Fruit fly (Drosophila melanogaster): ENCODE results near the gene TotC.

The TotC gene

DNA sequence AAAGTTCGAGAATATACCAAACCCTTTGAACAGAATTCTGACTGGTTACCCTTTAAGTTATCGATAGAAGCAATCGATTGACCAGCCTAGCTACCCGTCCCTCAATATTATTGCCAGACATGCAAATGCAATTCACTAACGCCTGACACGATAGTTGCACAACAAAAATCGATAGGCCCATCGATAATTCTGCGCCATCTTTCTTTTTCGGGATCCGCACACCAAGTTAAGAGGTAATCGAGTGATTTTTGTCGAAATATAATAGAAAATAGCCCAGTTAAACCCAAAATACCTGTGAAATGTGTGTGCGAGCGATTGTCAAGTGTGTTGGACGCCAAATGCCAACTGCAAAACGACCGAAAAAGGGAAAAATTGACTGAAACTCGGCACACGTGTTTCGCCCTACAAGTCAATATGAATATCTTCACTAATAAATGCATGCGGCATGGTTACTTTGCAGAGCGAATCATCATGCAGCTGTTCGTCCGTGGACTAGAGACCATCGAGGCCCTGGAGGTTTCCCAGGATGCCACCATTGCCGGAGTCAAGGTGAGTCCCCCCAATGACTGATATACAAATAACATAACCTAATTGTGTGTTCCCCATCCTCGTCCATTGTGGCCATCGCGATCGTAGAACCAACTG, 22.3 kb upstream of the TotC start, which contains the start of gene RpS30 (continued):
- TF ChIP-seq tup (GFP tag; optimal IDR thresholded peaks at IDR 0.05) (no peak), Bteb2 (GFP tag; optimal IDR thresholded peaks at IDR 0.05) (peak; percentile 44), CG15696 (tag; optimal IDR thresholded peaks at IDR 0.05) (peak; percentile 44), Nf-YC (tag; optimal IDR thresholded peaks at IDR 0.05) (peak; percentile 69), CG3163 (GFP tag; optimal IDR thresholded peaks at IDR 0.05) (peak; percentile 10), lov (optimal IDR thresholded peaks at IDR 0.05) (no peak), lov (GFP tag; IDR thresholded peaks at IDR 0.05) (no peak), BEAF-32 (GFP tag; optimal IDR thresholded peaks at IDR 0.05) (peak; percentile 98), Mrtf (GFP tag; IDR thresholded peaks at IDR 0.05) (no peak), Chrac-16 (GFP tag; optimal IDR thresholded peaks at IDR 0.05) (no peak), ro (GFP tag; IDR thresholded peaks at IDR 0.05) (no peak), CG11247 (GFP tag; IDR thresholded peaks at IDR 0.05) (no peak)

dm6 chr3R:20859845-20860244, 12.9 kb upstream of the TotC start, which contains the start of gene Ir93a:
Gene Ir93a (minus strand): TSS chr3R:20859945.
- TF ChIP-seq crol (GFP tag; IDR thresholded peaks at IDR 0.05) (no peak), Awh (GFP tag; IDR thresholded peaks at IDR 0.05) (no peak), CG14965 (GFP tag; optimal IDR thresholded peaks at IDR 0.05; ENCODE audit: borderline replicate concordance) (no peak), CG8388 (GFP tag; optimal IDR thresholded peaks at IDR 0.05) (no peak), CG12299 (tag; optimal IDR thresholded peaks at IDR 0.05) (no peak), H2.0 (GFP tag; IDR thresholded peaks at IDR 0.05) (no peak), CG17186 (GFP tag; optimal IDR thresholded peaks at IDR 0.05) (no peak), luna (GFP tag; optimal IDR thresholded peaks at IDR 0.05) (no peak), Mad (GFP tag; optimal IDR thresholded peaks at IDR 0.05) (no peak), hkb (optimal IDR thresholded peaks at IDR 0.05) (no peak), hkb (GFP tag; IDR thresholded peaks at IDR 0.05) (no peak), CG4617 (GFP tag; optimal IDR thresholded peaks at IDR 0.05; ENCODE audit: borderline replicate concordance) (no peak), CG3407 (GFP tag; optimal IDR thresholded peaks at IDR 0.05) (no peak), ac (GFP tag; optimal IDR thresholded peaks at IDR 0.05) (no peak), CG1832 (GFP tag; optimal IDR thresholded peaks at IDR 0.05) (no peak), lab (GFP tag; optimal IDR thresholded peaks at IDR 0.05) (no peak), HHEX (GFP tag; optimal IDR thresholded peaks at IDR 0.05) (no peak), psq (GFP tag; optimal IDR thresholded peaks at IDR 0.05) (no peak), Dad (GFP tag; optimal IDR thresholded peaks at IDR 0.05) (no peak)

dm6 chr3R:20866204-20866603, 6.6 kb upstream of the TotC start, which contains the start of gene KaiR1D:
Gene KaiR1D (minus strand): TSS chr3R:20866231.
- 0 out of 2 replicates have a peak, but pooled peaks have one; percentile 14 for TF ChIP-seq NFAT (GFP tag; IDR thresholded peaks at IDR 0.05)
- TF ChIP-seq row (GFP tag; IDR thresholded peaks at IDR 0.05): no peak
- no peak for TF ChIP-seq Deaf1 (tag; optimal IDR thresholded peaks at IDR 0.05)
- TF ChIP-seq Poxn (GFP tag; IDR thresholded peaks at IDR 0.05): no peak
- TF ChIP-seq tap (tag; optimal IDR thresholded peaks at IDR 0.05): no peak
- TF ChIP-seq CG9727 (GFP tag; optimal IDR thresholded peaks at IDR 0.05): no peak
- no peak for TF ChIP-seq esg (GFP tag; conservative IDR thresholded peaks at IDR 0.05)
- no peak for TF ChIP-seq CG12071 (GFP tag; optimal IDR thresholded peaks at IDR 0.05)
- TF ChIP-seq CG31365 (tag; optimal IDR thresholded peaks at IDR 0.05): peak; percentile 70
- TF ChIP-seq gt (GFP tag; IDR thresholded peaks at IDR 0.05): no peak
- no peak for TF ChIP-seq CG2202 (tag; optimal IDR thresholded peaks at IDR 0.05)
- no peak for TF ChIP-seq CG4707 (GFP tag; optimal IDR thresholded peaks at IDR 0.05)
- no peak for TF ChIP-seq crp (GFP tag; optimal IDR thresholded peaks at IDR 0.05)
- TF ChIP-seq CG8765 (GFP tag; IDR thresholded peaks at IDR 0.05): no peak
- TF ChIP-seq CG17802 (tag; optimal IDR thresholded peaks at IDR 0.05): no peak
- TF ChIP-seq NfI (GFP tag; optimal IDR thresholded peaks at IDR 0.05): no peak
- peak; percentile 100 for TF ChIP-seq ewg (GFP tag; optimal IDR thresholded peaks at IDR 0.05)
- no peak for TF ChIP-seq CG8281 (tag; optimal IDR thresholded peaks at IDR 0.05)
- no peak for TF ChIP-seq slp2 (GFP tag; optimal IDR thresholded peaks at IDR 0.05)
- TF ChIP-seq vfl (GFP tag; optimal IDR thresholded peaks at IDR 0.05): no peak

Measured in whole organism, embryonic.